Fruit fly (Drosophila melanogaster): Measurements from ENCODE around the gene kay.

The kay gene

dm6 chr3R:29772795-29773331 lies 7.1 kb downstream of the kay start:
- TF ChIP-seq pdm3 (GFP tag; optimal IDR thresholded peaks at IDR 0.05) (no peak), CG34406 (GFP tag; optimal IDR thresholded peaks at IDR 0.05) (no peak), CG15336 (GFP tag; IDR thresholded peaks at IDR 0.05) (peak; percentile 63), OdsH (GFP tag; optimal IDR thresholded peaks at IDR 0.05) (no peak), fd85E (GFP tag; optimal IDR thresholded peaks at IDR 0.05) (no peak), Sox102F (GFP tag; optimal IDR thresholded peaks at IDR 0.05) (no peak), Met (GFP tag; optimal IDR thresholded peaks at IDR 0.05) (no peak), CG3919 (GFP tag; optimal IDR thresholded peaks at IDR 0.05) (peak; percentile 6), CG1621 (tag; optimal IDR thresholded peaks at IDR 0.05) (peak; percentile 24), Lpt (GFP tag; optimal IDR thresholded peaks at IDR 0.05) (peak; percentile 56), Gug (GFP tag; IDR thresholded peaks at IDR 0.05) (peak; percentile 51), CG11294 (GFP tag; IDR thresholded peaks at IDR 0.05) (peak; percentile 38; the same call in 1 of the 2 replicates), CG3032 (tag; optimal IDR thresholded peaks at IDR 0.05) (peak; percentile 28), net (GFP tag; optimal IDR thresholded peaks at IDR 0.05) (no peak), CG8119 (GFP tag; IDR thresholded peaks at IDR 0.05) (peak; percentile 65), Eip93F (GFP tag; optimal IDR thresholded peaks at IDR 0.05) (no peak), CG31627 (GFP tag; optimal IDR thresholded peaks at IDR 0.05) (no peak), lz (GFP tag; optimal IDR thresholded peaks at IDR 0.05) (no peak), CG8632 (GFP tag; optimal IDR thresholded peaks at IDR 0.05) (no peak), Sox15 (GFP tag; optimal IDR thresholded peaks at IDR 0.05) (no peak), Hr38 (GFP tag; optimal IDR thresholded peaks at IDR 0.05) (no peak), CG8319 (GFP tag; optimal IDR thresholded peaks at IDR 0.05) (no peak), dsx (GFP tag; optimal IDR thresholded peaks at IDR 0.05; ENCODE audit: poor library complexity, severe bottlenecking) (peak; percentile 13), acj6 (GFP tag; optimal IDR thresholded peaks at IDR 0.05) (no peak), CG10631 (GFP tag; optimal IDR thresholded peaks at IDR 0.05) (no peak), CG16779 (tag; optimal IDR thresholded peaks at IDR 0.05) (no peak), Smox (GFP tag; optimal IDR thresholded peaks at IDR 0.05) (no peak), CG11902 (GFP tag; optimal IDR thresholded peaks at IDR 0.05) (no peak), CG6854 (GFP tag; optimal IDR thresholded peaks at IDR 0.05) (peak; percentile 70), CG7368 (GFP tag; optimal IDR thresholded peaks at IDR 0.05) (peak; percentile 27), Hr4 (GFP tag; optimal IDR thresholded peaks at IDR 0.05) (no peak), Sox14 (GFP tag; optimal IDR thresholded peaks at IDR 0.05) (peak; percentile 29), CG32006 (GFP tag; optimal IDR thresholded peaks at IDR 0.05) (no peak), eg (GFP tag; IDR thresholded peaks at IDR 0.05) (peak; percentile 53; the same call in 1 of the 3 replicates), CG6276 (GFP tag; optimal IDR thresholded peaks at IDR 0.05) (peak; percentile 49), fkh (GFP tag; optimal IDR thresholded peaks at IDR 0.05) (peak; percentile 83), CG6163 (GFP tag; IDR thresholded peaks at IDR 0.05) (peak; percentile 77), CG9139 (GFP tag; optimal IDR thresholded peaks at IDR 0.05) (peak; percentile 61), Eip78C (GFP tag) (no peak), cyc (GFP tag; optimal IDR thresholded peaks at IDR 0.05) (no peak), CG6808 (GFP tag; optimal IDR thresholded peaks at IDR 0.05) (peak; percentile 30), salr (GFP tag; optimal IDR thresholded peaks at IDR 0.05) (no peak), spab (GFP tag; optimal IDR thresholded peaks at IDR 0.05) (no peak), Hr39 (GFP tag; optimal IDR thresholded peaks at IDR 0.05) (no peak), CG11762 (GFP tag; optimal IDR thresholded peaks at IDR 0.05; ENCODE audit: insufficient read depth) (no peak), Ets21C (GFP tag; optimal IDR thresholded peaks at IDR 0.05) (no peak), Eip75B (GFP tag; optimal IDR thresholded peaks at IDR 0.05) (no peak), ss (GFP tag; optimal IDR thresholded peaks at IDR 0.05) (peak; percentile 53 to 76), svp (GFP tag) (peak; percentile 68), Blimp-1 (GFP tag; optimal IDR thresholded peaks at IDR 0.05) (peak; percentile 76), topi (GFP tag; optimal IDR thresholded peaks at IDR 0.05) (no peak), CG4318 (GFP tag; optimal IDR thresholded peaks at IDR 0.05) (no peak), Ets96B (tag; optimal IDR thresholded peaks at IDR 0.05) (no peak)

Data from whole organism, prepupa.